Worm (Caenorhabditis elegans): Measurements from ENCODE around the gene Y50D4C.3.

The Y50D4C.3 gene

DNA sequence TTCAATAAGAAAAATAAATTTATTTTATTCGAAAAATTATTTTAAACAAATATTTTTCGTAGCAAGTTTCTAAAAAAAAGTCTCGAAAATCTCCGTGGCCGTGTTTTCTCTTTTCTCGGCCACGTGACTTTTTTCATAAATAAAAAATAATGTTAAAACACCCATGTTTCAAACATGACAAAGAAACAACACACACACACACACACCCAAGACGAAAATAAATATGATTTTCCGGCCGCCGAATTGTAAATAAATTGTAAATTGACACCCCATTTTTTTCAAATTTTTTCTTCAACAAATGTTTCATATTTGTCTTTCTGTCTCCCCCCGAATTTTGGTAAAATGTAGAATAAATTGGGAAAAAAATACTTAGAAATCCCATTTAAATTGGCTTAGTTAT is 32.8 kb upstream of the Y50D4C.3 start:
- no peak for TF ChIP-seq elt-2 (tag; optimal IDR thresholded peaks at IDR 0.05)
- no peak for TF ChIP-seq egl-5 (tag; optimal IDR thresholded peaks at IDR 0.05)
- no peak for TF ChIP-seq unc-62 (GFP tag; optimal IDR thresholded peaks at IDR 0.05)
- no peak for TF ChIP-seq mdl-1 (tag; optimal IDR thresholded peaks at IDR 0.05)
- peak; percentile 88 for TF ChIP-seq pha-4 (tag; optimal IDR thresholded peaks at IDR 0.05)
- no peak for TF ChIP-seq nhr-67 (tag; optimal IDR thresholded peaks at IDR 0.05)

DNA sequence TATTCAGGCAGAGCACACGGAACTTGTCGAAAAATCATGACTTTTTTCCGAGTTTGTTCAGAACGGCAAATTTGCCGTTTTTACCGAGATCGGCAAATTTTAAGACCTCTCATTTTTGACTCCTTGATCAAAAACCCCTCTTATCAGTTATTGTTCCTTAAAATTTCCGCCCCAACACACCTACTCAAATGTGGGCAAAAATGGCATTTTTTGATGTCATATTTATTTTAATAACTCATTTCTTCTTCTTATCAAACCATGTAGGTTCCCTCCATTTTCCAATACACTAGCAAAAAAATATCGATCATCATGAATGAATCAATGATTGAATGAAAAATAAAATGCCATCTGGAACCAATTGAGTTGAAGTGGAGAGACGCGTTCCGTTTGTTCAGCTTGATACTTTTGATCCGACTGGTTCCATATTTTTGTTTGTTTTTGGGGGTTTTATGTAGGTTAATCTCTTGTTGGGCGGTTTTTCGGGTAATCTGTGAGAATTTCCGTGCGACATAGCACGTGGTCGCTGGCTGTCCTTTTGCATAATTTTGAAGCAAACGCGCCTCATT is 31.5 kb upstream of the Y50D4C.3 start:
- TF ChIP-seq elt-2 (tag; optimal IDR thresholded peaks at IDR 0.05) = peak; percentile 60
- peak; percentile 48 for TF ChIP-seq pqm-1 (tag; optimal IDR thresholded peaks at IDR 0.05)
- no peak for TF ChIP-seq lin-39 (tag; optimal IDR thresholded peaks at IDR 0.05)
- TF ChIP-seq ZK546.5 (tag; optimal IDR thresholded peaks at IDR 0.05) = no peak
- no peak for TF ChIP-seq ztf-4 (tag; optimal IDR thresholded peaks at IDR 0.05)

DNA sequence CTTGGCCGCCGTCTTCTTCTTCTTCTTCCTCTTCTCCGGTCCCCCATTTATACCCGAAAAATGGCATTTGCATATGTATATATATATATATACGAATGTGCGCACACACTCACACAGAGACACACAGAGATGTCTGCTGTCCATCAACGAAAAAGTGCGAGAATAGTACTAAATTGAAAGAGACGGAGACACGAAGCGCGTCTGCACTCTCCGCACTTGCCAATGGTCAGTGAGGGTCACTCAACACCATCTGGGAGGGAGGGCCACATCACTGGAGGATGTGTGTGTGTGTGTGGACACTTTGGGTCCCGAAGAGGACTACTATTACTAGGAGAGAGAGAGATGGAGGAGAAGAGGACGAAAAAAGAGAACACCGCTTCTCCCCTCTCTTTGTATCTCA is 30.1 kb upstream of the Y50D4C.3 start:
- TF ChIP-seq ztf-4 (tag; optimal IDR thresholded peaks at IDR 0.05) (no peak), jun-1 (tag; optimal IDR thresholded peaks at IDR 0.05) (peak; percentile 5), fkh-2 (tag; optimal IDR thresholded peaks at IDR 0.05) (no peak), unc-62 (GFP tag; optimal IDR thresholded peaks at IDR 0.05) (no peak), R02D3.7 (tag; optimal IDR thresholded peaks at IDR 0.05) (no peak), nhr-237 (tag; optimal IDR thresholded peaks at IDR 0.05) (no peak), snpc-4 (tag; optimal IDR thresholded peaks at IDR 0.05) (peak; percentile 54), nhr-11 (tag; optimal IDR thresholded peaks at IDR 0.05) (no peak), fkh-10 (GFP tag; optimal IDR thresholded peaks at IDR 0.05) (peak; percentile 17), aly-2 (tag; optimal IDR thresholded peaks at IDR 0.05) (no peak), nhr-67 (tag; optimal IDR thresholded peaks at IDR 0.05) (no peak), mml-1 (tag; optimal IDR thresholded peaks at IDR 0.05) (no peak), nhr-12 (tag; optimal IDR thresholded peaks at IDR 0.05) (no peak), unc-39 (tag; optimal IDR thresholded peaks at IDR 0.05) (no peak), hmg-11 (tag; optimal IDR thresholded peaks at IDR 0.05) (peak; percentile 92), skn-1 (tag; optimal IDR thresholded peaks at IDR 0.05) (no peak), lin-39 (tag; optimal IDR thresholded peaks at IDR 0.05) (peak; percentile 87), fos-1 (tag; optimal IDR thresholded peaks at IDR 0.05) (no peak), ztf-11 (tag; optimal IDR thresholded peaks at IDR 0.05) (no peak), ceh-82 (tag; optimal IDR thresholded peaks at IDR 0.05) (no peak), elt-3 (tag; optimal IDR thresholded peaks at IDR 0.05) (no peak), lin-15B (tag; optimal IDR thresholded peaks at IDR 0.05) (peak; percentile 57), pqm-1 (tag; optimal IDR thresholded peaks at IDR 0.05) (no peak), ZK546.5 (tag; optimal IDR thresholded peaks at IDR 0.05) (no peak), tbx-2 (tag; optimal IDR thresholded peaks at IDR 0.05) (peak; percentile 11), ceh-28 (tag; optimal IDR thresholded peaks at IDR 0.05) (no peak), sea-2 (GFP tag; optimal IDR thresholded peaks at IDR 0.05) (no peak), zag-1 (tag; optimal IDR thresholded peaks at IDR 0.05) (no peak), lsy-12 (tag; optimal IDR thresholded peaks at IDR 0.05) (peak; percentile 45), ama-1 (optimal IDR thresholded peaks at IDR 0.05) (no peak), nhr-77 (tag; optimal IDR thresholded peaks at IDR 0.05) (no peak), elt-2 (tag; optimal IDR thresholded peaks at IDR 0.05) (no peak), nhr-43 (tag; optimal IDR thresholded peaks at IDR 0.05; ENCODE audit: poor library complexity, severe bottlenecking) (no peak), nhr-76 (tag; optimal IDR thresholded peaks at IDR 0.05) (no peak), nhr-23 (tag; optimal IDR thresholded peaks at IDR 0.05) (peak; percentile 28), nfya-1 (tag; optimal IDR thresholded peaks at IDR 0.05; ENCODE audit: insufficient read depth) (peak; percentile 86), nhr-28 (tag; optimal IDR thresholded peaks at IDR 0.05) (no peak), nhr-25 (tag; optimal IDR thresholded peaks at IDR 0.05) (peak; percentile 46), elt-1 (tag; optimal IDR thresholded peaks at IDR 0.05) (no peak), daf-12 (tag; optimal IDR thresholded peaks at IDR 0.05) (no peak), mdl-1 (tag; optimal IDR thresholded peaks at IDR 0.05) (no peak), pha-4 (tag; optimal IDR thresholded peaks at IDR 0.05) (peak; percentile 63), ceh-9 (tag; optimal IDR thresholded peaks at IDR 0.05) (no peak), eor-1 (tag; optimal IDR thresholded peaks at IDR 0.05) (no peak), egl-27 (tag; optimal IDR thresholded peaks at IDR 0.05) (no peak), egl-5 (tag; optimal IDR thresholded peaks at IDR 0.05) (peak; percentile 69), ceh-16 (tag; optimal IDR thresholded peaks at IDR 0.05) (no peak)

Data from whole organism, L3 larva.